Fruit fly (Drosophila melanogaster) S2 (cell line): ENCODE results near the gene Hel89B.

Experiments used
- CG8478 ChIP-seq: fragments of >200 bp; optimal IDR thresholded peaks from 2 replicates; lab custom pipeline; 2018
- CTCF ChIP-seq, 2 experiments: fragments of >200 bp; optimal IDR thresholded peaks; 2 replicates each; lab custom pipeline; 2018

- TF ChIP-seq CTCF (optimal IDR thresholded peaks at IDR 0.05; lab: Kevin White, UChicago) (no peak), CG8478 (lab: Kevin White, UChicago) (no peak)
Observed at dm6 chr3R:15963690-15964281, 9.3 kb upstream of the Hel89B start, which contains the start of the genes CG4287 and CG5516.
